Fruit fly (Drosophila melanogaster) whole organism, prepupa: ENCODE data around the gene CG13847.

ENCODE experiments used
- Blimp-1 ChIP-seq: fragments of 200-800 bp; sonication (Bioruptor generic); optimal IDR thresholded peaks from 3 replicates; lab custom pipeline; 2017; ENCODE audit warnings: missing biosample characterization, missing genetic modification characterization, mild to moderate bottlenecking, moderate library complexity, missing genetic modification reagents
- Ets96B ChIP-seq: fragments of 200-800 bp; optimal IDR thresholded peaks from 2 replicates; lab custom pipeline; 2019; ENCODE audit warnings: missing biosample characterization, mild to moderate bottlenecking, missing genetic modification characterization, moderate library complexity
- Gug ChIP-seq: fragments of 200-800 bp; sonication (Bioruptor generic); IDR thresholded peaks from 2 replicates; pipeline ENCODE4 v1.3.6; 2022; ENCODE audit warnings: missing biosample characterization, missing genetic modification characterization
- acj6 ChIP-seq: fragments of 200-800 bp; sonication (Bioruptor generic); optimal IDR thresholded peaks from 3 replicates; lab custom pipeline; 2016; ENCODE audit warnings: missing biosample characterization, missing genetic modification characterization

DNA sequence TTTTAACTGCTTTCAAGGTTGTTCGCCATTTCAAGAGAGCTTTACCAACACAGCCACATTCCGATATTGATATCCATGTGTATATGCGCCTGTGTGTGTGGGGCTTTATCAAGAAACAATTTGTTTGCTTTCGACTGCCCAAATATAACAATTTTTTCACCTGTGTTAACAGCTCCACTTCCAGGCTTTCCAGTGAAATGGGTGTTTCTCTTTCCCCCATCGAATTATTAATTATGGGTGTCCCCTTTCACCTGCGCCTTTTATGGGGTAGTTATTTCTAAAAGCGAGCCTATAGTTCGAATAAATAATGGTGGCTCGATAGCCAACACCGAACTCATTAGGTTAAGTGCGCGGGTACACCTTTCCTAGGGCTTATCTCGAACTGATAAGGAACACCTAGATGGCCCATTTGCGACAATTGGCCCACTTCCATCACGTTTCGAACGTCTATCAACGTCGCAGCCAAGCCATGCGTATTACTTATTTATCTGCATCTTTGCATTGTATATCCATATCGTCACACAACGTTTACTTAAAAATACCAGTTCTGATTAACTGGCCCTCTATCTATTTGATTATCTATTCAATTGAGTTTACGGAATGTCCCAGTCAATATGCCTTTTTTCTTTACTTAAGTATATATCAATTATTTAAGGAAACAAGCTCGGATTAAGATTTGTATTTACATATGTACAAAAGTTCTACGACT lies 23.9 kb downstream of the CG13847 start:
- no peak for TF ChIP-seq Gug (GFP tag; lab: Robert Waterston, UW)
- no peak for TF ChIP-seq Blimp-1 (GFP tag; lab: Kevin White, UChicago)
- no peak for TF ChIP-seq Ets96B (tag; lab: Kevin White, UChicago)
- no peak for TF ChIP-seq acj6
